Fruit fly (Drosophila melanogaster) whole organism, wandering third instar larva: Measurements from ENCODE around the gene CG43732.

Source experiments
- Abd-B ChIP-seq: fragments of >200 bp; optimal IDR thresholded peaks from 2 replicates; lab custom pipeline; 2017; ENCODE audit warnings: missing biosample characterization, missing genetic modification characterization
- HLH106 ChIP-seq: fragments of 200-800 bp; optimal IDR thresholded peaks from 3 replicates; lab custom pipeline; 2019; ENCODE audit warnings: missing biosample characterization, mild to moderate bottlenecking, missing genetic modification characterization, moderate library complexity
- Jra ChIP-seq: sonication (Bioruptor generic); optimal IDR thresholded peaks from 2 replicates; lab custom pipeline; 2016; ENCODE audit warnings: missing biosample characterization, missing genetic modification characterization
- Myc ChIP-seq: fragments of >200 bp; optimal IDR thresholded peaks from 2 replicates; lab custom pipeline; 2017
- Sp1 ChIP-seq: fragments of 200-800 bp; sonication (Bioruptor generic); optimal IDR thresholded peaks from 3 replicates; lab custom pipeline; 2019; ENCODE audit warnings: missing biosample characterization, mild to moderate bottlenecking, missing genetic modification characterization, moderate library complexity
- dmrt93B ChIP-seq: fragments of 200-800 bp; sonication (Bioruptor generic); optimal IDR thresholded peaks from 2 replicates; lab custom pipeline; 2018; ENCODE audit warnings: missing biosample characterization, mild to moderate bottlenecking, missing genetic modification characterization
- h ChIP-seq: fragments of 200-800 bp; sonication (Bioruptor generic); optimal IDR thresholded peaks from 3 replicates; lab custom pipeline; 2016; ENCODE audit warnings: missing biosample characterization, mild to moderate bottlenecking, missing genetic modification characterization
- lola ChIP-seq: fragments of >200 bp; optimal IDR thresholded peaks from 2 replicates; lab custom pipeline; 2017; ENCODE audit warnings: missing biosample characterization, missing genetic modification characterization
- pan ChIP-seq: fragments of >200 bp; optimal IDR thresholded peaks from 2 replicates; lab custom pipeline; 2017
- psq ChIP-seq: fragments of 200-800 bp; sonication (Bioruptor generic); optimal IDR thresholded peaks from 3 replicates; lab custom pipeline; 2017; ENCODE audit warnings: missing biosample characterization, mild to moderate bottlenecking, missing genetic modification characterization, moderate library complexity
- usp ChIP-seq: fragments of >200 bp; optimal IDR thresholded peaks from 2 replicates; lab custom pipeline; 2017; ENCODE audit warnings: missing biosample characterization, missing genetic modification characterization

dm6 chr3R:18949896-18950295 lies at the start of gene CG43732:
- TF ChIP-seq Sp1 (GFP tag; lab: Kevin White, UChicago) = no peak
- TF ChIP-seq psq (GFP tag; lab: Kevin White, UChicago) = no peak
- TF ChIP-seq pan = no peak
- no peak for TF ChIP-seq lola (GFP tag; lab: Kevin White, UChicago)
- no peak for TF ChIP-seq Abd-B (GFP tag; lab: Kevin White, UChicago)
- no peak for TF ChIP-seq HLH106
- TF ChIP-seq dmrt93B (GFP tag; lab: Kevin White, UChicago) = no peak
- TF ChIP-seq h = no peak
- TF ChIP-seq Myc (lab: Kevin White, UChicago) = no peak
- no peak for TF ChIP-seq usp (GFP tag; lab: Kevin White, UChicago)
- no peak for TF ChIP-seq Jra
